Fruit fly (Drosophila melanogaster) S2 (cell line): ENCODE measurements around the gene CG14866.

Experiments used
- CG8478 ChIP-seq: fragments of >200 bp; optimal IDR thresholded peaks from 2 replicates; lab custom pipeline; 2018
- CTCF ChIP-seq, 2 experiments: fragments of >200 bp; optimal IDR thresholded peaks; 2 replicates each; lab custom pipeline; 2018

CG14866 gene

dm6 chr3R:15289828-15290641 is 26.2 kb upstream of the CG14866 start:
- TF ChIP-seq CTCF (optimal IDR thresholded peaks at IDR 0.05; lab: Kevin White, UChicago), result no peak
- TF ChIP-seq CG8478, result no peak

- TF ChIP-seq CG8478 (no peak), CTCF (optimal IDR thresholded peaks at IDR 0.05; lab: Kevin White, UChicago) (no peak)
Observed at dm6 chr3R:15290642-15291118, 25.6 kb upstream of the CG14866 start, which contains the start of gene CG45218. Gene CG45218 (minus strand): TSS chr3R:15290799.

dm6 chr3R:15291551-15292223 is 24.6 kb upstream of the CG14866 start:
- no peak for TF ChIP-seq CTCF (optimal IDR thresholded peaks at IDR 0.05; lab: Kevin White, UChicago)
- no peak for TF ChIP-seq CG8478

dm6 chr3R:15292241-15293004 is 23.8 kb upstream of the CG14866 start:
- no peak for TF ChIP-seq CTCF (optimal IDR thresholded peaks at IDR 0.05; lab: Kevin White, UChicago)
- TF ChIP-seq CG8478, result no peak

dm6 chr3R:15293005-15293877 is 23.0 kb upstream of the CG14866 start:
- TF ChIP-seq CG8478, result no peak
- no peak for TF ChIP-seq CTCF (optimal IDR thresholded peaks at IDR 0.05; lab: Kevin White, UChicago)

dm6 chr3R:15293878-15294350 is 22.4 kb upstream of the CG14866 start:
- no peak for TF ChIP-seq CG8478
- TF ChIP-seq CTCF (optimal IDR thresholded peaks at IDR 0.05; lab: Kevin White, UChicago), result no peak

dm6 chr3R:15297904-15298303 is 18.4 kb upstream of the CG14866 start:
- TF ChIP-seq CTCF (optimal IDR thresholded peaks at IDR 0.05; lab: Kevin White, UChicago) (no peak), CG8478 (no peak)

dm6 chr3R:15305246-15305645 is 11.0 kb upstream of the CG14866 start:
- TF ChIP-seq CG8478, result no peak
- TF ChIP-seq CTCF (optimal IDR thresholded peaks at IDR 0.05; lab: Kevin White, UChicago), result no peak

dm6 chr3R:15309924-15310323 is 6.3 kb upstream of the CG14866 start, which contains the start of gene Tm2:
Gene Tm2 (plus strand): TSS chr3R:15310193.
- TF ChIP-seq CG8478 (no peak), CTCF (optimal IDR thresholded peaks at IDR 0.05; lab: Kevin White, UChicago) (no peak)

dm6 chr3R:15310695-15311094 is 5.6 kb upstream of the CG14866 start:
- TF ChIP-seq CG8478 (no peak), CTCF (optimal IDR thresholded peaks at IDR 0.05; lab: Kevin White, UChicago) (no peak)

dm6 chr3R:15313836-15314235 is 2.4 kb upstream of the CG14866 start:
- TF ChIP-seq CTCF (optimal IDR thresholded peaks at IDR 0.05; lab: Kevin White, UChicago) (no peak), CG8478 (no peak)

- TF ChIP-seq CTCF (optimal IDR thresholded peaks at IDR 0.05; lab: Kevin White, UChicago), result no peak
- TF ChIP-seq CG8478, result no peak
Observed at dm6 chr3R:15319912-15320746, 3.9 kb downstream of the CG14866 start, which contains the start of the genes CG6276 and CG44040. Gene CG6276 (minus strand): TSS chr3R:15320069. Gene CG44040 (plus strand): TSS chr3R:15320378.

- TF ChIP-seq CG8478 (no peak), CTCF (optimal IDR thresholded peaks at IDR 0.05; lab: Kevin White, UChicago) (no peak)
Observed at dm6 chr3R:15320747-15321085, 4.4 kb downstream of the CG14866 start, which contains the start of gene ear. Gene ear (plus strand): TSS chr3R:15320756.
